Worm (Caenorhabditis elegans) whole organism, L1 larva: Measurements from ENCODE around the gene F49F1.7.

Source experiments
- egl-27 ChIP-seq, 2 experiments: fragments of 150-350 bp in 1 of 2; sonication (generic microtip); optimal IDR thresholded peaks; 3 replicates each; lab custom pipeline; 2017 to 2018; ENCODE audit warnings: missing biosample characterization in 2 of 2, missing genetic modification characterization in 2 of 2, missing genetic modification reagents in 2 of 2
- hlh-17 ChIP-seq: fragments of 200-800 bp; sonication (Bioruptor generic); optimal IDR thresholded peaks from 2 replicates; lab custom pipeline; 2018; ENCODE audit warnings: missing genetic modification characterization, mild to moderate bottlenecking, missing compliant biosample characterization, moderate library complexity, borderline replicate concordance
- irx-1 ChIP-seq: sonication (generic microtip); optimal IDR thresholded peaks from 2 replicates; lab custom pipeline; 2016; ENCODE audit warnings: missing genetic modification characterization, missing compliant biosample characterization
- nhr-84 ChIP-seq: sonication (generic microtip); optimal IDR thresholded peaks from 2 replicates; lab custom pipeline; 2017; ENCODE audit warnings: missing biosample characterization, missing genetic modification characterization

DNA sequence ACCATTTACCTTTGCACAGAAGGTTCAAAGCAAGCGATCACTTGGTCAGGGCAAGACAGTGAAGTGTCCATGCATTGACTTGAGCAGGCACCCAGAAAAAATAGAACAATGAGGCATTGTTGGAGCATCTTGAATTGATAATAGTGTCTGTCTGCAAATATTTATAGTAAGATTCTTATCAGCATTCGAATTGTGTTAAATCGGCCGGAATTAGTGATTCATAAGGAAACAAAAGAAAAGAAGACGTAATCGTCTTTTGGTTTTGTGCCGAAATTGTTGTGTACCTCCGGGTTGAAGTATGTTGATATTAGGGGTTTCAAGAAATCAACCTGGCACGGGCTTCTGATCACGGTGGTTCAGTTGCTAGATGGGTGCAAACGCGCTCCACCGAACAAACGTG is 5.3 kb downstream of the F49F1.7 start, which contains the start of gene F49F1.5:
- TF ChIP-seq egl-27 (tag; optimal IDR thresholded peaks at IDR 0.05; lab: Kevin White, UChicago): no peak
- TF ChIP-seq irx-1 (tag; lab: Kevin White, UChicago): no peak
- TF ChIP-seq nhr-84 (tag; lab: Kevin White, UChicago): no peak
- TF ChIP-seq hlh-17 (GFP tag; lab: Kevin White, UChicago): no peak
